Worm (Caenorhabditis elegans) whole organism, early embryonic: ENCODE measurements around the gene tag-340.

Experiments used
- B0310.2 ChIP-seq: sonication (generic microtip); optimal IDR thresholded peaks from 2 replicates; lab custom pipeline; 2016; ENCODE audit warnings: mild to moderate bottlenecking, missing genetic modification characterization, missing compliant biosample characterization
- F13C5.2 ChIP-seq: sonication (generic microtip); optimal IDR thresholded peaks from 2 replicates; lab custom pipeline; 2017; ENCODE audit warnings: mild to moderate bottlenecking, missing genetic modification characterization, inconsistent platforms, missing compliant biosample characterization
- aly-1 ChIP-seq: sonication (generic microtip); optimal IDR thresholded peaks from 2 replicates; lab custom pipeline; 2016; ENCODE audit warnings: missing genetic modification characterization, missing compliant biosample characterization
- ama-1 ChIP-seq: fragments of 150-350 bp; optimal IDR thresholded peaks from 2 replicates; lab custom pipeline; 2014
- ceh-13 ChIP-seq: fragments of 200-800 bp; sonication (Bioruptor generic); optimal IDR thresholded peaks from 2 replicates; lab custom pipeline; 2018; ENCODE audit warnings: mild to moderate bottlenecking, missing genetic modification characterization, missing compliant biosample characterization
- ceh-36 ChIP-seq: sonication (generic microtip); optimal IDR thresholded peaks from 2 replicates; lab custom pipeline; 2016; ENCODE audit warnings: missing genetic modification characterization, inconsistent platforms, missing compliant biosample characterization
- ets-7 ChIP-seq: sonication (generic microtip); optimal IDR thresholded peaks from 2 replicates; lab custom pipeline; 2016; ENCODE audit warnings: missing genotype, missing genetic modification characterization, missing compliant biosample characterization
- flt-1 ChIP-seq: fragments of 200-800 bp; sonication (Bioruptor generic); IDR thresholded peaks from 2 replicates; pipeline ENCODE4 v1.3.6; 2022; ENCODE audit warnings: missing genetic modification characterization, missing compliant biosample characterization
- hmbx-1 ChIP-seq: sonication (generic microtip); optimal IDR thresholded peaks from 2 replicates; lab custom pipeline; 2016; ENCODE audit warnings: mild to moderate bottlenecking, missing genetic modification characterization, missing compliant biosample characterization
- hmg-4 ChIP-seq: fragments of 200-800 bp; sonication (Bioruptor generic); optimal IDR thresholded peaks from 2 replicates; lab custom pipeline; 2018; ENCODE audit warnings: mild to moderate bottlenecking, missing genetic modification characterization, missing compliant biosample characterization
- hnd-1 ChIP-seq: sonication (generic microtip); optimal IDR thresholded peaks from 2 replicates; lab custom pipeline; 2016; ENCODE audit warnings: missing genetic modification characterization, missing compliant biosample characterization
- pes-1 ChIP-seq: fragments of 200-800 bp; sonication (Bioruptor generic); IDR thresholded peaks from 2 replicates; pipeline ENCODE4 v1.3.6; 2022; ENCODE audit warnings: missing genetic modification reagents, missing genetic modification characterization, missing compliant biosample characterization
- scrt-1 ChIP-seq: fragments of 200-800 bp; sonication (Bioruptor generic); IDR thresholded peaks from 2 replicates; pipeline ENCODE4 v1.3.6; 2022; ENCODE audit warnings: missing genetic modification characterization, missing compliant biosample characterization
- sea-1 ChIP-seq: fragments of 200-800 bp; sonication (Bioruptor generic); conservative IDR thresholded peaks from 2 replicates; pipeline ENCODE4 v1.3.6; 2022; ENCODE audit warnings: missing genetic modification characterization, missing compliant biosample characterization
- tbx-11 ChIP-seq: fragments of 200-800 bp; sonication (Bioruptor generic); IDR thresholded peaks from 2 replicates; pipeline ENCODE4 v1.3.6; 2022; ENCODE audit warnings: missing genetic modification characterization, missing compliant biosample characterization
- tbx-37 ChIP-seq: fragments of 200-800 bp; sonication (Bioruptor generic); conservative IDR thresholded peaks from 2 replicates; pipeline ENCODE4 v1.3.6; 2022; ENCODE audit warnings: missing genetic modification reagents, missing genetic modification characterization, missing compliant biosample characterization
- tra-4 ChIP-seq: sonication (generic microtip); optimal IDR thresholded peaks from 2 replicates; lab custom pipeline; 2017; ENCODE audit warnings: missing genetic modification characterization, missing compliant biosample characterization

Gene tag-340

DNA sequence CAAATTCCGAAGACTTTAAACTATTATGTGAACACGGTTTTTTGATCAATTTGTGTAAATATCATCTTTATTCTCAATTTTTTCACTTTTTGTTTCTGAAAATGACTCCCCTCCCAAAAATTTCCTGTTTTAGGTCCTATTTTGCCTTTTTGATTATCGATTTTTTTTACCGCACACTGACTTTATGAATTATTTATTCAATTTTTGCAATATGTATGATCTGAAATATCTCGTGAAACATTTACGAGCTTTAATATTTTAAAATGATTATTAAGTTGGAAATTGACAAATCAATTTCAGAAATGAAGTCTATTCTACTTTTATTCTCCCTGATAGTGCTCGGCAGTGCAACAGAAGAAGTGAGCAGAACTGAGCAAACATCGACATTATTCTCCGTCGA is 20.9 kb upstream of the tag-340 start, which contains the start of gene C35D10.1:
TSS of gene C35D10.1 (plus strand) at position 301 of the 400 bp plus-strand sequence.
- no peak for TF ChIP-seq pes-1
- TF ChIP-seq hnd-1 (tag; lab: Kevin White, UChicago) = no peak
- TF ChIP-seq tbx-37 (GFP tag; lab: Robert Waterston, UW) = no peak
- TF ChIP-seq ceh-36 (tag; lab: Kevin White, UChicago) = no peak
- no peak for TF ChIP-seq flt-1
- no peak for TF ChIP-seq hmbx-1
- TF ChIP-seq tbx-11 = no peak
- TF ChIP-seq F13C5.2 = no peak
- TF ChIP-seq ama-1 (lab: Kevin White, UChicago) = no peak
- no peak for TF ChIP-seq hmg-4
- TF ChIP-seq aly-1 (tag; lab: Kevin White, UChicago) = no peak
- TF ChIP-seq B0310.2 = no peak
- no peak for TF ChIP-seq ets-7 (tag; lab: Kevin White, UChicago)
- no peak for TF ChIP-seq ceh-13 (GFP tag; lab: Kevin White, UChicago)
- no peak for TF ChIP-seq scrt-1
- no peak for TF ChIP-seq sea-1 (GFP tag; lab: Robert Waterston, UW)
- TF ChIP-seq tra-4 = no peak

DNA sequence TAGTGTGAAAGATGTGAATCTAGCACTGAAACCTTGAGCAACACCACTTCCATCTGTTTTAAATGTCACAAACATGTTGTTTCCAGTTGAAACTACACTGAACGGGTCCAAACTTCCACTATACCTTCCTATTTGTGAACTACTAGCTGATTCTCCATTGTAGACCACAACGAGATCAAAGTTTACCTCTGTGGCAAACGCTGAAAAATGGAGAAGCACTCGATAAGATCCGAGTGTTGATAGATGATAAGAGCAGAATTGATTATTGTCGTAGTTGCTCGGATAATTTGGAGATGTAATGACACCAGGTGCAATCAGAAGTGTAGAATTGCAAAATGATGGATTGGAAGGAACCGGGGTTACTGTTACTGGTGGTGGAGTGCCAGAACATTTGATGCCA is 18.4 kb upstream of the tag-340 start:
- TF ChIP-seq ets-7 (tag; lab: Kevin White, UChicago) (no peak), tbx-37 (GFP tag; lab: Robert Waterston, UW) (no peak), sea-1 (GFP tag; lab: Robert Waterston, UW) (no peak), hnd-1 (tag; lab: Kevin White, UChicago) (no peak), scrt-1 (no peak), ama-1 (lab: Kevin White, UChicago) (no peak), tra-4 (no peak), B0310.2 (no peak), aly-1 (tag; lab: Kevin White, UChicago) (no peak), F13C5.2 (no peak), flt-1 (no peak), ceh-13 (GFP tag; lab: Kevin White, UChicago) (no peak), tbx-11 (no peak)

DNA sequence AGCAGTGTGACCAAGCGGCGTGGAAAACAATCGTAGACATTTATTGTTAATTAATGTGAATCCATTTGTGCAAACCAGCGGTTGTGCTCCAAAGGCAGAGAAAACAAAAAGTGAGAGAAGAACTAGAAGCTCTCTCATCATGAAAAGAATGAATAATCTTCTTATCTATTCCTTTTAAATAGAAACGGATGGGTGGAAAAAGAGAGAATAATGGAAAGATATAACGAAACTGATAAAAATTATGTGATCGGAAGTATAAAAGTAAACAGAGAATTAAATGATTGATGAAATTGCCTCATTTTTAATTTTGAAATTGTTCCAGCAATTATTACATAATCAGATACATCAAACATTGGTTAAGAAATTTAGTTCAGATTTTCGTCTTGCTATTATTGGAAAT is 16.9 kb upstream of the tag-340 start, which contains the start of gene clec-5:
TSS of gene clec-5 (minus strand) at position 178 of the 400 bp plus-strand sequence.
- TF ChIP-seq tra-4 (no peak), ets-7 (tag; lab: Kevin White, UChicago) (no peak), hnd-1 (tag; lab: Kevin White, UChicago) (no peak), ceh-36 (tag; lab: Kevin White, UChicago) (no peak), tbx-11 (no peak), ceh-13 (GFP tag; lab: Kevin White, UChicago) (no peak), hmbx-1 (no peak), flt-1 (no peak), scrt-1 (no peak), F13C5.2 (no peak), tbx-37 (GFP tag; lab: Robert Waterston, UW) (no peak), B0310.2 (no peak), sea-1 (GFP tag; lab: Robert Waterston, UW) (no peak), ama-1 (lab: Kevin White, UChicago) (no peak), hmg-4 (no peak), aly-1 (tag; lab: Kevin White, UChicago) (no peak)

DNA sequence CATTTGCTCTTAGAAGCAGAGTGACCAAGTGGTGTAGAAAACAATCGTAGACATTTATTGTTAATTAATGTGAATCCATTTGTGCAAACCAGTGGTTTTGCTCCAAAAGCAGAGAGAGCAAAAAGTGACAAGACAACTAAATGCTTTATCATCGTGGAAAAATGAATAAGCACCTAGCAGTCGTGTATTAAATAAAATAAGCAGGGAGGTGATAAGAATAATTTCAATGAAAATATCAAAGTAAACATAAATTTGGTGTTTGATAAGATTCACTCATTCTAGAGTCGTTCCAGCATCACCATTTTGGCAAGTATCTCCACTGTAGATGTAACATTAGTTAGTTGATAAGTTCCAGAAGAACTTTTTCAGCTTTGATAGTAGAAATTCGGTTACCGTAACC is 13.0 kb upstream of the tag-340 start, which contains the start of gene clec-6:
TSS of gene clec-6 (minus strand) at position 154 of the 400 bp plus-strand sequence.
- TF ChIP-seq tbx-11 (no peak), tra-4 (no peak), sea-1 (GFP tag; lab: Robert Waterston, UW) (no peak)

DNA sequence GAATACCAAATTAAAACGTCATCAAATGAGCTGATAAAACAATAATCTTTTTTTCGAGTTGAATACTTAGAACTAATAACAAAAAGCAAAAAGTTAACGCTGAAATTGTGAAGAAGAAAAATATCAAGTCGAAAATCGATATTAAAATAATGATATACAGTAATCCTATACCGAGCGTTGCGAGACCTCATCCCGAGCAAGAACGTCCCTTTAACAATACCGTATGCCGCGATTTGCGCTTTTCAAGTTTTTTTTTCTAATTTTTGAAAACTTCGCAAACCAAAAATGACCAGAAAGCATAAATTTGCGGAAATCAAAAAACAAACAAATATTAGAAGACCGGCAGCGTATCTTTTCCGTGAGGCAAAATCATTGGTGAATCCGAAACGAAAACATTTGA is 9.3 kb upstream of the tag-340 start, which contains the start of gene F26F4.5:
TSS of gene F26F4.5 (minus strand) at position 256 of the 400 bp plus-strand sequence.
- TF ChIP-seq sea-1 (GFP tag; lab: Robert Waterston, UW) (no peak), ets-7 (tag; lab: Kevin White, UChicago) (no peak), hnd-1 (tag; lab: Kevin White, UChicago) (no peak), flt-1 (no peak)

ce11 chrIII:4893540-4893939 is 6.8 kb upstream of the tag-340 start, which contains the start of gene F26F4.6:
Gene F26F4.6, minus strand, starts transcription at chrIII:4893640.
- TF ChIP-seq B0310.2 (no peak), ama-1 (lab: Kevin White, UChicago) (no peak), ets-7 (tag; lab: Kevin White, UChicago) (no peak), hnd-1 (tag; lab: Kevin White, UChicago) (no peak), sea-1 (GFP tag; lab: Robert Waterston, UW) (no peak), hmbx-1 (no peak), F13C5.2 (no peak), tbx-11 (no peak), tra-4 (no peak), pes-1 (no peak), tbx-37 (GFP tag; lab: Robert Waterston, UW) (no peak), ceh-36 (tag; lab: Kevin White, UChicago) (no peak)

ce11 chrIII:4895313-4895712 is 5.0 kb upstream of the tag-340 start:
- TF ChIP-seq ceh-36 (tag; lab: Kevin White, UChicago) (no peak), hmbx-1 (no peak), ets-7 (tag; lab: Kevin White, UChicago) (no peak), sea-1 (GFP tag; lab: Robert Waterston, UW) (no peak), tra-4 (no peak), scrt-1 (no peak), ceh-13 (GFP tag; lab: Kevin White, UChicago) (no peak), B0310.2 (no peak)

DNA sequence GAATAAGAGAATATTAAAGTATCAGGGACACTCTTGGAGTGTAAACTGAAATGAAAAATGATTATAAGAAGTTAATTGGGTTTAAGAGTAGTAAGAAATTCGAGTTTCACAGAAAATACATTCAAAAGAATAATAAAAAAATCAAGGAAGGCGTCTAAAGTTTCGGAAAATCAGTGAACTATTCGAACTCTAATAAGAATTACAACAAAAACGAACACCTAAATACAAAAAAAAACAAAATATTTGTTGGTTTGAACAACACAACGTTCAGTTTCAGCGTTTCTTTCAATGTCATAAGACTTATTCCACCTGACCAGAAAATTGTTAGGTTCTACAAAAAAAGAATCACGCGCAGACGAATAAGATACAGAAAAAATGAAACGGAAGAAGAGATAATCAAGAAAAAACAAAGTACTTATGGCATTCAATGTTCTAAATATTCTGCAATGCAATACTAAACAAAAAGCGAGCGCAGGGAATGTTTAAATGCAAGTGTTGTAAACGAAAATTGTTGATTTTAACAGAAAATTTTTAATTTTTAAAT is 1.2 kb upstream of the tag-340 start, which contains the start of gene nhl-2:
TSS of gene nhl-2 (minus strand) at position 51 of the 544 bp plus-strand sequence.
- TF ChIP-seq aly-1 (tag; lab: Kevin White, UChicago) = no peak
- TF ChIP-seq B0310.2 = no peak
- no peak for TF ChIP-seq tbx-37 (GFP tag; lab: Robert Waterston, UW)
- TF ChIP-seq tbx-11 = no peak
- no peak for TF ChIP-seq flt-1
- no peak for TF ChIP-seq ceh-13 (GFP tag; lab: Kevin White, UChicago)
- TF ChIP-seq ceh-36 (tag; lab: Kevin White, UChicago) = no peak
- no peak for TF ChIP-seq hmbx-1
